Fruit fly (Drosophila melanogaster) whole organism: ENCODE data around the gene CG15914.

Experiments used
- CG8478 ChIP-seq: fragments of >200 bp; optimal IDR thresholded peaks from 2 replicates; lab custom pipeline; 2018; ENCODE audit warnings: inconsistent platforms
- EcR ChIP-seq, 2 experiments: fragments of >200 bp; optimal IDR thresholded peaks; 2 replicates each; lab custom pipeline; 2017; ENCODE audit warnings: missing biosample characterization in 2 of 2, missing genetic modification characterization in 2 of 2, missing genetic modification reagents in 2 of 2
- psq ChIP-seq: fragments of >200 bp; optimal IDR thresholded peaks from 2 replicates; lab custom pipeline; 2017
- usp ChIP-seq: fragments of >200 bp; optimal IDR thresholded peaks from 2 replicates; lab custom pipeline; 2017; ENCODE audit warnings: missing biosample characterization, missing genetic modification characterization, mixed read lengths

- TF ChIP-seq EcR (GFP tag; optimal IDR thresholded peaks at IDR 0.05; lab: Kevin White, UChicago) (no peak), usp (GFP tag; lab: Kevin White, UChicago) (no peak), psq (lab: Kevin White, UChicago) (no peak), CG8478 (lab: Kevin White, UChicago) (no peak)
Measured at dm6 chrX:15849021-15849420, 4.2 kb upstream of the CG15914 start, which contains the start of gene sun.
